Fruit fly (Drosophila melanogaster) whole organism, wandering third instar larva: ENCODE measurements around the gene Acp95EF.

Experiments used
- Abd-B ChIP-seq: fragments of >200 bp; optimal IDR thresholded peaks from 2 replicates; lab custom pipeline; 2017; ENCODE audit warnings: missing biosample characterization, missing genetic modification characterization
- CG32264 ChIP-seq: fragments of 200-800 bp; sonication (Bioruptor generic); optimal IDR thresholded peaks from 2 replicates; lab custom pipeline; 2016; ENCODE audit warnings: missing biosample characterization, missing genetic modification characterization
- CG9705 ChIP-seq: fragments of 200-800 bp; sonication (Bioruptor generic); optimal IDR thresholded peaks from 2 replicates; lab custom pipeline; 2018; ENCODE audit warnings: missing biosample characterization, mild to moderate bottlenecking, missing genetic modification characterization
- CrebA ChIP-seq: fragments of 200-800 bp; sonication (Bioruptor generic); optimal IDR thresholded peaks from 2 replicates; lab custom pipeline; 2016; ENCODE audit warnings: missing biosample characterization, mild to moderate bottlenecking, missing genetic modification characterization, borderline replicate concordance
- Dfd ChIP-seq: fragments of >200 bp; optimal IDR thresholded peaks from 2 replicates; lab custom pipeline; 2017; ENCODE audit warnings: missing biosample characterization, missing genetic modification characterization
- Dif ChIP-seq: fragments of 200-275, 200-300 bp; sonication (Bioruptor generic); optimal IDR thresholded peaks from 2 replicates; lab custom pipeline; 2018; ENCODE audit warnings: missing biosample characterization, missing genetic modification characterization; ENCODE audit not compliant: partially characterized antibody
- GATAd ChIP-seq: sonication (Bioruptor generic); optimal IDR thresholded peaks from 2 replicates; lab custom pipeline; 2016; ENCODE audit warnings: missing biosample characterization, missing genetic modification characterization
- HLH106 ChIP-seq: fragments of 200-800 bp; optimal IDR thresholded peaks from 3 replicates; lab custom pipeline; 2019; ENCODE audit warnings: missing biosample characterization, mild to moderate bottlenecking, missing genetic modification characterization, moderate library complexity
- Hnf4 ChIP-seq: fragments of 200-800 bp; sonication (Bioruptor generic); optimal IDR thresholded peaks from 2 replicates; lab custom pipeline; 2016; ENCODE audit warnings: missing biosample characterization, mild to moderate bottlenecking, missing genetic modification characterization
- Hr78 ChIP-seq: fragments of >200 bp; optimal IDR thresholded peaks from 2 replicates; lab custom pipeline; 2017; ENCODE audit warnings: missing biosample characterization, missing genetic modification characterization
- Hr83 ChIP-seq: fragments of 200-300 bp; sonication (Bioruptor generic); optimal IDR thresholded peaks from 2 replicates; lab custom pipeline; 2016; ENCODE audit warnings: missing biosample characterization, mild to moderate bottlenecking, missing genetic modification characterization, moderate library complexity; ENCODE audit not compliant: poor library complexity, severe bottlenecking
- Jra ChIP-seq: sonication (Bioruptor generic); optimal IDR thresholded peaks from 2 replicates; lab custom pipeline; 2016; ENCODE audit warnings: missing biosample characterization, missing genetic modification characterization
- Mio ChIP-seq: sonication (Bioruptor generic); optimal IDR thresholded peaks from 2 replicates; lab custom pipeline; 2016; ENCODE audit warnings: missing biosample characterization, missing genetic modification characterization
- Myc ChIP-seq: fragments of >200 bp; optimal IDR thresholded peaks from 2 replicates; lab custom pipeline; 2017
- N ChIP-seq: fragments of >200 bp; optimal IDR thresholded peaks from 2 replicates; lab custom pipeline; 2018; ENCODE audit warnings: missing biosample characterization, missing external identifiers, missing genetic modification characterization
- OdsH ChIP-seq: fragments of 200-800 bp; sonication (Bioruptor generic); optimal IDR thresholded peaks from 2 replicates; lab custom pipeline; 2016; ENCODE audit warnings: missing biosample characterization, mild to moderate bottlenecking, missing genetic modification characterization
- Rel ChIP-seq, 2 experiments: fragments of 200-800 bp; sonication (Bioruptor generic) in 1 of 2; optimal IDR thresholded peaks; 2 replicates in 1 of 2; 3 replicates in 1 of 2; lab custom pipeline; 2016 to 2019; ENCODE audit warnings: mild to moderate bottlenecking in 2 of 2, missing biosample characterization in 2 of 2, missing genetic modification characterization in 2 of 2, moderate library complexity in 1 of 2
- Sp1 ChIP-seq: fragments of 200-800 bp; sonication (Bioruptor generic); optimal IDR thresholded peaks from 3 replicates; lab custom pipeline; 2019; ENCODE audit warnings: missing biosample characterization, mild to moderate bottlenecking, missing genetic modification characterization, moderate library complexity
- br ChIP-seq: fragments of 200-800 bp; sonication (Bioruptor generic); optimal IDR thresholded peaks from 2 replicates; lab custom pipeline; 2016; ENCODE audit warnings: missing biosample characterization, missing genetic modification characterization
- brk ChIP-seq: fragments of 200-800 bp; sonication (Bioruptor generic); optimal IDR thresholded peaks from 2 replicates; lab custom pipeline; 2016; ENCODE audit warnings: missing biosample characterization, mild to moderate bottlenecking, missing genetic modification characterization
- dl ChIP-seq, 2 experiments: fragments of 175-275, 200-275 bp in 1 of 2; fragments of 200-275 bp in 1 of 2; sonication (Bioruptor generic); optimal IDR thresholded peaks; lab custom pipeline; 2018; ENCODE audit warnings: mild to moderate bottlenecking in 2 of 2, missing biosample characterization in 2 of 2, missing genetic modification characterization in 2 of 2, moderate library complexity in 2 of 2; ENCODE audit not compliant: partially characterized antibody in 2 of 2, insufficient read depth in 1 of 2
- dmrt93B ChIP-seq: fragments of 200-800 bp; sonication (Bioruptor generic); optimal IDR thresholded peaks from 2 replicates; lab custom pipeline; 2018; ENCODE audit warnings: missing biosample characterization, mild to moderate bottlenecking, missing genetic modification characterization
- dsf ChIP-seq: sonication (Bioruptor generic); optimal IDR thresholded peaks from 2 replicates; lab custom pipeline; 2016; ENCODE audit warnings: missing biosample characterization, missing genetic modification characterization, borderline replicate concordance
- ey ChIP-seq: fragments of 200-800 bp; sonication (Bioruptor generic); optimal IDR thresholded peaks from 2 replicates; lab custom pipeline; 2016; ENCODE audit warnings: missing biosample characterization, missing genetic modification characterization
- foxo ChIP-seq, 2 experiments: fragments of 200-800 bp; sonication (Bioruptor generic); optimal IDR thresholded peaks; 2 replicates in 1 of 2; 3 replicates in 1 of 2; lab custom pipeline; 2016 to 2017; ENCODE audit warnings: missing biosample characterization in 2 of 2, missing genetic modification characterization in 2 of 2
- fru ChIP-seq: fragments of 200-800 bp; sonication (Bioruptor generic); optimal IDR thresholded peaks from 3 replicates; lab custom pipeline; 2016; ENCODE audit warnings: missing biosample characterization, mild to moderate bottlenecking, missing genetic modification characterization
- h ChIP-seq: fragments of 200-800 bp; sonication (Bioruptor generic); optimal IDR thresholded peaks from 3 replicates; lab custom pipeline; 2016; ENCODE audit warnings: missing biosample characterization, mild to moderate bottlenecking, missing genetic modification characterization
- jim ChIP-seq: fragments of 175-275, 200-325 bp; sonication (Bioruptor generic); optimal IDR thresholded peaks from 2 replicates; lab custom pipeline; 2016; ENCODE audit warnings: missing biosample characterization, mild to moderate bottlenecking, missing genetic modification characterization
- lola ChIP-seq: fragments of >200 bp; optimal IDR thresholded peaks from 2 replicates; lab custom pipeline; 2017; ENCODE audit warnings: missing biosample characterization, missing genetic modification characterization
- pan ChIP-seq: fragments of >200 bp; optimal IDR thresholded peaks from 2 replicates; lab custom pipeline; 2017
- psq ChIP-seq: fragments of 200-800 bp; sonication (Bioruptor generic); optimal IDR thresholded peaks from 3 replicates; lab custom pipeline; 2017; ENCODE audit warnings: missing biosample characterization, mild to moderate bottlenecking, missing genetic modification characterization, moderate library complexity
- rgr ChIP-seq: fragments of 200-800 bp; sonication (Bioruptor generic); optimal IDR thresholded peaks from 3 replicates; lab custom pipeline; 2016; ENCODE audit warnings: missing biosample characterization, mild to moderate bottlenecking, missing genetic modification characterization
- sage ChIP-seq: fragments of 200-800 bp; sonication (Bioruptor generic); optimal IDR thresholded peaks from 2 replicates; lab custom pipeline; 2016; ENCODE audit warnings: missing biosample characterization, mild to moderate bottlenecking, missing genetic modification characterization
- sv ChIP-seq: fragments of 200-800 bp; sonication (Bioruptor generic); optimal IDR thresholded peaks from 3 replicates; lab custom pipeline; 2016; ENCODE audit warnings: missing biosample characterization, missing genetic modification characterization
- tai ChIP-seq: sonication (Bioruptor generic); optimal IDR thresholded peaks from 2 replicates; lab custom pipeline; 2016; ENCODE audit warnings: missing biosample characterization, missing genetic modification characterization
- usp ChIP-seq: fragments of >200 bp; optimal IDR thresholded peaks from 2 replicates; lab custom pipeline; 2017; ENCODE audit warnings: missing biosample characterization, missing genetic modification characterization
- woc ChIP-seq: sonication (Bioruptor generic); optimal IDR thresholded peaks from 2 replicates; lab custom pipeline; 2016; ENCODE audit warnings: missing biosample characterization, mild to moderate bottlenecking, missing genetic modification characterization

Acp95EF gene

DNA sequence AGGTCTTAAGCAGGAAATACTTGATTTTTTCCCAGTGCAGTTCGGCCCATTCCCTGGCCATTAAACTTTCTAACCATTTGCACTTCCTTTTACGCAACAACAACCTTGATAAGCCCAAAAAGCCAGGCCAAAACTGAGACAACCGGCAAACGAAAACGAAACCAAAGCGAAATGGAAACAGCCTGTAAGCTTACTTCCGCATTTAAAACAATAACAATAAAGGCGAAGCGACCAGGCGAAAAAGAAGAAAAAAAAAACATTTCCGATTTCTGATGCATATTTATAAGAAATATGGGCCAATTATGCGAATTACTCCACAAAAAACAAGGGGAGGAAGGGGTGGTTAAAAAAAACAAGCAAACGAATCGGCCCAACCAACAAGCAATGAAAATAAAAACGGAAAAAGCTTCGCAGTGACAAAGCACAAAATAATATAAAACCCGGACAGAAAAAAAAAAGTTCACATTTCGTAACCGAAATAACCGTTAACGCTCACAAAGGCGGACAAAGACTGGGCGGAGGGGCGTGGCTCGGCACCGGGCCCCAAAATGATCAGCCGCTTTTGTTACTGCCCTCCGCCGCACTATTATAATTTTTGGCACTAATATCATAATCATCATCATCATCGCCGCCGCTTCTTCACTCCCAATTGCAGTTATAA is 23.4 kb upstream of the Acp95EF start:
- TF ChIP-seq Jra (GFP tag; lab: Kevin White, UChicago) (no peak), fru (GFP tag; lab: Kevin White, UChicago) (no peak), jim (GFP tag; lab: Kevin White, UChicago) (no peak), tai (GFP tag; lab: Kevin White, UChicago) (no peak), foxo (GFP tag; optimal IDR thresholded peaks at IDR 0.05; lab: Kevin White, UChicago) (no peak), Hr78 (no peak), Myc (lab: Kevin White, UChicago) (no peak), pan (no peak), Dfd (no peak), brk (GFP tag; lab: Kevin White, UChicago) (no peak), rgr (no peak), Sp1 (GFP tag; lab: Kevin White, UChicago) (no peak), CG9705 (no peak), br (GFP tag; lab: Kevin White, UChicago) (no peak), Hr83 (no peak), GATAd (GFP tag; lab: Kevin White, UChicago) (no peak), Rel (GFP tag; optimal IDR thresholded peaks at IDR 0.05; lab: Kevin White, UChicago) (no peak), Rel (tag; optimal IDR thresholded peaks at IDR 0.05; lab: Kevin White, UChicago) (no peak), usp (GFP tag; lab: Kevin White, UChicago) (no peak), dmrt93B (GFP tag; lab: Kevin White, UChicago) (no peak), woc (GFP tag; lab: Kevin White, UChicago) (no peak)

DNA sequence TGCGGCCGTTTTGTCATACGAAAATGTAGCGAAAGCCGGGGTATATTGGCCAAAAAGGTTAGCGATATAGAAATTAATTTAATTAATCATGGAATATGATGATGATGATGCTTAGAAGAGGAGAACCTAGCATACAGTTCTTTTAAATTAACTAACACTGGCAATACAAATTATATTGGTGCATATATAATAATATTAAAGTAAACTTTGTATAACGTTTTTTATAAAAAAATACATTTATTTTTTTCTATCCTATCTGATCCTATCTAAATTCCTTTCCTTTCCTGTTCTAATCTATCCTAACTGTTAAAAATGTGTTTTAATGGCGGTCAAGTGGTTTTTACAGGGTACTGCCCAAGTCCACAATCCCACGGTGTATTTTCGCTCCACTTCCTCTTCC is 22.8 kb upstream of the Acp95EF start:
- TF ChIP-seq Mio (GFP tag; lab: Kevin White, UChicago) = no peak
- TF ChIP-seq OdsH (GFP tag; lab: Kevin White, UChicago) = peak; percentile 23
- TF ChIP-seq GATAd (GFP tag; lab: Kevin White, UChicago) = no peak
- no peak for TF ChIP-seq lola (GFP tag; lab: Kevin White, UChicago)
- TF ChIP-seq usp (GFP tag; lab: Kevin White, UChicago) = no peak
- TF ChIP-seq CrebA (GFP tag; lab: Kevin White, UChicago) = no peak
- TF ChIP-seq Dfd = no peak
- TF ChIP-seq dmrt93B (GFP tag; lab: Kevin White, UChicago) = peak; percentile 50
- peak; percentile 19 for TF ChIP-seq rgr
- no peak for TF ChIP-seq dl (GFP tag; optimal IDR thresholded peaks at IDR 0.05; lab: Kevin White, UChicago; ENCODE audit: insufficient read depth in 1 of 2, partially characterized antibody in 2 of 2)
- no peak for TF ChIP-seq CG32264 (GFP tag; lab: Kevin White, UChicago)
- TF ChIP-seq sage = no peak
- no peak for TF ChIP-seq woc (GFP tag; lab: Kevin White, UChicago)
- TF ChIP-seq pan = peak; percentile 54
- no peak for TF ChIP-seq dsf
- TF ChIP-seq Sp1 (GFP tag; lab: Kevin White, UChicago) = peak; percentile 43
- TF ChIP-seq foxo (GFP tag; optimal IDR thresholded peaks at IDR 0.05; lab: Kevin White, UChicago) = peak in 1 of 2 experiments; percentile 53
- TF ChIP-seq fru (GFP tag; lab: Kevin White, UChicago) = no peak
- TF ChIP-seq Hr78 = no peak
- TF ChIP-seq HLH106 (tag; lab: Kevin White, UChicago) = peak; percentile 27
- TF ChIP-seq br (GFP tag; lab: Kevin White, UChicago) = no peak
- TF ChIP-seq Hr83 = no peak
- no peak for TF ChIP-seq jim (GFP tag; lab: Kevin White, UChicago)
- TF ChIP-seq psq (GFP tag; lab: Kevin White, UChicago) = peak; percentile 41
- TF ChIP-seq, all 38 proteins: peak for 8

DNA sequence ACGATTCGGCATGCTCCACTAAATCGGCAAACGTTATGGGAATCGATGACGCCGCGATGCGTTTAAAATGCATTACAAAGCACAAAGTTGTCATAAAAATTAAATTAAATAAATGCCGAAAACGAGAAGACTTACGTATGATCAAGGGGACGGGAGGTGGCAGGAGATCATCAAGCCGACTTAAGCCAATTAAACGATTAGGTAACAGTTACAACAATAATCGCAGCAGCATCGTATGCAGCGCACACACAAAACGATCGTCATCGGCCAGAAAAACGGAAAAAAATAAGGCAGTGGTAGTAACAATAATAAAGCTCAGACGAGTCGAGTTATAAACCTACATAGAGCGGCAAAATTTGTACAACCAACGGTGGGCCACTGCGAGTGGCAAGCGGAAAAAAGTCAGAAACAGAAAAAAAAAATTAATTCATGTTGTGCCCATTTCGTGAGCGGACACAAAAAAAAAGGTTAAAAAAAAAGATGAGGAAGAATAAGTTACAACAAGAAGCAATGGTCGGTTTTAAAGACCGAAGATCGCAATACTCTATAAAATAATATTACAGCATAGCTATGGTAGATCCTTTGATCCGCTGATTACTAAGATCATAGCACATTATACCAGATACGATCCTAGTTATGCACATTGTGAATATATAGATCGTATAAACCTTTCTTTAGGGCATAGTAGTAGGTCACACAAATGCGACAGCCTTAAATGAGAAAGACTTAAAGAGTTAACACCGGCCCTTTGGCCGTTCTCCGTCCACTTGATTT is 22.2 kb upstream of the Acp95EF start:
- no peak for TF ChIP-seq tai (GFP tag; lab: Kevin White, UChicago)
- TF ChIP-seq Dfd = no peak
- no peak for TF ChIP-seq pan
- TF ChIP-seq dmrt93B (GFP tag; lab: Kevin White, UChicago) = no peak
- TF ChIP-seq Hnf4 = no peak
- TF ChIP-seq jim (GFP tag; lab: Kevin White, UChicago) = no peak
- no peak for TF ChIP-seq psq (GFP tag; lab: Kevin White, UChicago)
- TF ChIP-seq HLH106 (tag; lab: Kevin White, UChicago) = no peak
- no peak for TF ChIP-seq CG32264 (GFP tag; lab: Kevin White, UChicago)
- no peak for TF ChIP-seq GATAd (GFP tag; lab: Kevin White, UChicago)
- TF ChIP-seq Abd-B (GFP tag; lab: Kevin White, UChicago) = no peak
- peak in 1 of 2 experiments; percentile 9 for TF ChIP-seq foxo (GFP tag; optimal IDR thresholded peaks at IDR 0.05; lab: Kevin White, UChicago)
- no peak for TF ChIP-seq Jra (GFP tag; lab: Kevin White, UChicago)
- TF ChIP-seq dsf = no peak
- TF ChIP-seq CG9705 = no peak
- no peak for TF ChIP-seq sv (GFP tag; lab: Kevin White, UChicago)
- TF ChIP-seq br (GFP tag; lab: Kevin White, UChicago) = no peak
- TF ChIP-seq fru (GFP tag; lab: Kevin White, UChicago) = peak; percentile 48
- TF ChIP-seq N (GFP tag; lab: Kevin White, UChicago) = no peak
- no peak for TF ChIP-seq OdsH (GFP tag; lab: Kevin White, UChicago)
- peak; percentile 1 for TF ChIP-seq ey (GFP tag; lab: Kevin White, UChicago)
- no peak for TF ChIP-seq Myc (lab: Kevin White, UChicago)
- no peak for TF ChIP-seq Hr78
- no peak for TF ChIP-seq dl (GFP tag; optimal IDR thresholded peaks at IDR 0.05; lab: Kevin White, UChicago; ENCODE audit: insufficient read depth in 1 of 2, partially characterized antibody in 2 of 2)
- no peak for TF ChIP-seq Mio (GFP tag; lab: Kevin White, UChicago)
- peak; percentile 2 for TF ChIP-seq rgr
- TF ChIP-seq lola (GFP tag; lab: Kevin White, UChicago) = no peak
- no peak for TF ChIP-seq sage
- TF ChIP-seq h (GFP tag; lab: Kevin White, UChicago) = peak; percentile 42
- no peak for TF ChIP-seq Dif (GFP tag; lab: Kevin White, UChicago)
- no peak for TF ChIP-seq usp (GFP tag; lab: Kevin White, UChicago)
- TF ChIP-seq, all 38 proteins: peak for 5
